Worm (Caenorhabditis elegans) whole organism, young adult: ENCODE measurements around the gene era-1.

Experiments
- B0336.3 ChIP-seq: fragments of 200-800 bp; sonication (Bioruptor generic); IDR thresholded peaks from 2 replicates; pipeline ENCODE4 v1.3.6; 2022; ENCODE audit warnings: missing genetic modification characterization, missing compliant biosample characterization
- C06A6.2 ChIP-seq: fragments of 200-800 bp; sonication (Bioruptor generic); conservative IDR thresholded peaks from 2 replicates; pipeline ENCODE4 v1.3.6; 2022; ENCODE audit warnings: missing genetic modification characterization, missing compliant biosample characterization
- D2030.7 ChIP-seq: fragments of 200-800 bp; sonication (Bioruptor generic); IDR thresholded peaks from 2 replicates; pipeline ENCODE4 v1.3.6; 2022; ENCODE audit warnings: missing genetic modification reagents, missing genetic modification characterization, missing compliant biosample characterization
- F33H1.4 ChIP-seq: fragments of 200-800 bp; sonication (Bioruptor generic); IDR thresholded peaks from 2 replicates; pipeline ENCODE4 v1.3.6; 2022; ENCODE audit warnings: missing genetic modification reagents, missing genetic modification characterization, missing compliant biosample characterization
- F39B2.1 ChIP-seq: fragments of 200-800 bp; sonication (Bioruptor generic); IDR thresholded peaks from 2 replicates; pipeline ENCODE4 v1.3.6; 2022; ENCODE audit warnings: missing genetic modification reagents, missing genetic modification characterization, missing compliant biosample characterization
- F57C9.4 ChIP-seq: sonication (generic microtip); optimal IDR thresholded peaks from 2 replicates; lab custom pipeline; 2017; ENCODE audit warnings: mild to moderate bottlenecking, missing genetic modification characterization, missing compliant biosample characterization
- T26A5.8 ChIP-seq: sonication (generic microtip); optimal IDR thresholded peaks from 2 replicates; lab custom pipeline; 2016; ENCODE audit warnings: missing genetic modification characterization, missing compliant biosample characterization
- Y67H2A.10 ChIP-seq: fragments of 200-800 bp; sonication (Bioruptor generic); conservative IDR thresholded peaks from 2 replicates; pipeline ENCODE4 v1.3.6; 2022; ENCODE audit warnings: missing genetic modification reagents, missing genetic modification characterization, missing compliant biosample characterization
- Y79H2A.3 ChIP-seq: fragments of 200-800 bp; sonication (Bioruptor generic); conservative IDR thresholded peaks from 2 replicates; pipeline ENCODE4 v1.3.6; 2022; ENCODE audit warnings: missing genetic modification reagents, missing genetic modification characterization, missing compliant biosample characterization
- aptf-3 ChIP-seq: fragments of 200-800 bp; sonication (Bioruptor generic); IDR thresholded peaks from 2 replicates; pipeline ENCODE4 v1.3.6; 2022; ENCODE audit warnings: missing genetic modification characterization, missing compliant biosample characterization
- atf-7 ChIP-seq: sonication (generic microtip); optimal IDR thresholded peaks from 2 replicates; lab custom pipeline; 2017; ENCODE audit warnings: mild to moderate bottlenecking, missing genetic modification characterization, missing compliant biosample characterization
- cebp-1 ChIP-seq, 2 experiments: fragments of 200-800 bp in 1 of 2; sonication (Bioruptor generic) in 1 of 2; sonication (generic microtip) in 1 of 2; IDR thresholded peaks in 1 of 2; optimal IDR thresholded peaks in 1 of 2; 2 replicates each; pipeline versions ENCODE4 v1.3.6 to Lab custom; 2017 to 2022; ENCODE audit warnings: missing compliant biosample characterization in 2 of 2, missing genetic modification characterization in 2 of 2, mild to moderate bottlenecking in 1 of 2, missing genetic modification reagents in 1 of 2, moderate library complexity in 1 of 2
- ceh-27 ChIP-seq: fragments of 200-800 bp; sonication (Bioruptor generic); optimal IDR thresholded peaks from 2 replicates; lab custom pipeline; 2018; ENCODE audit warnings: mild to moderate bottlenecking, missing genetic modification characterization, moderate library complexity, missing compliant biosample characterization
- ceh-58 ChIP-seq: fragments of 200-800 bp; sonication (Bioruptor generic); IDR thresholded peaks from 2 replicates; pipeline ENCODE4 v1.3.6; 2022; ENCODE audit warnings: missing genetic modification characterization, missing compliant biosample characterization
- chd-7 ChIP-seq: sonication (generic microtip); optimal IDR thresholded peaks from 2 replicates; lab custom pipeline; 2016; ENCODE audit warnings: mild to moderate bottlenecking, missing genetic modification characterization, moderate library complexity, missing compliant biosample characterization
- dox-1 ChIP-seq: fragments of 200-800 bp; sonication (Bioruptor generic); IDR thresholded peaks from 2 replicates; pipeline ENCODE4 v1.3.6; 2022; ENCODE audit warnings: missing genetic modification reagents, missing genetic modification characterization, missing compliant biosample characterization
- efl-1 ChIP-seq: fragments of 150-350 bp; optimal IDR thresholded peaks from 2 replicates; lab custom pipeline; 2014; ENCODE audit warnings: missing biosample characterization, missing genetic modification reagents, missing genetic modification characterization
- egrh-3 ChIP-seq: fragments of 200-800 bp; sonication (Bioruptor generic); IDR thresholded peaks from 2 replicates; pipeline ENCODE4 v1.3.6; 2022; ENCODE audit warnings: missing genetic modification reagents, missing genetic modification characterization, missing compliant biosample characterization
- fkh-3 ChIP-seq: sonication (generic microtip); optimal IDR thresholded peaks from 2 replicates; lab custom pipeline; 2016; ENCODE audit warnings: mild to moderate bottlenecking, missing genetic modification characterization, missing compliant biosample characterization
- gei-17 ChIP-seq: fragments of 200-800 bp; sonication (Bioruptor generic); optimal IDR thresholded peaks from 2 replicates; lab custom pipeline; 2018; ENCODE audit warnings: mild to moderate bottlenecking, missing genetic modification characterization, missing compliant biosample characterization
- him-1 ChIP-seq: sonication (generic microtip); optimal IDR thresholded peaks from 2 replicates; lab custom pipeline; 2016; ENCODE audit warnings: missing genotype, missing genetic modification reagents, missing genetic modification characterization, missing compliant biosample characterization
- hlh-12 ChIP-seq: sonication (generic microtip); optimal IDR thresholded peaks from 2 replicates; lab custom pipeline; 2016; ENCODE audit warnings: missing genetic modification characterization, missing compliant biosample characterization
- hmg-1.2 ChIP-seq: fragments of 200-800 bp; sonication (Bioruptor generic); IDR thresholded peaks from 2 replicates; pipeline ENCODE4 v1.3.6; 2022; ENCODE audit warnings: missing genetic modification reagents, missing genetic modification characterization, missing compliant biosample characterization
- hmg-20 ChIP-seq: fragments of 200-800 bp; sonication (Bioruptor generic); IDR thresholded peaks from 2 replicates; pipeline ENCODE4 v1.3.6; 2022; ENCODE audit warnings: missing genetic modification reagents, missing genetic modification characterization, missing compliant biosample characterization
- let-607 ChIP-seq, 2 experiments: fragments of 200-800 bp in 1 of 2; sonication (Bioruptor generic) in 1 of 2; sonication (generic microtip) in 1 of 2; optimal IDR thresholded peaks; 2 replicates each; lab custom pipeline; 2016 to 2018; ENCODE audit warnings: mild to moderate bottlenecking in 2 of 2, missing compliant biosample characterization in 2 of 2, missing genetic modification characterization in 2 of 2, moderate library complexity in 2 of 2, missing genotype in 1 of 2
- lin-54 ChIP-seq: fragments of 200-800 bp; sonication (Bioruptor generic); optimal IDR thresholded peaks from 2 replicates; lab custom pipeline; 2018; ENCODE audit warnings: mild to moderate bottlenecking, missing genetic modification characterization, missing compliant biosample characterization
- lsl-1 ChIP-seq: fragments of 200-800 bp; sonication (Bioruptor generic); optimal IDR thresholded peaks from 2 replicates; lab custom pipeline; 2018; ENCODE audit warnings: mild to moderate bottlenecking, missing genetic modification characterization, moderate library complexity, missing compliant biosample characterization
- madf-10 ChIP-seq: sonication (generic microtip); optimal IDR thresholded peaks from 2 replicates; lab custom pipeline; 2016; ENCODE audit warnings: mild to moderate bottlenecking, missing genetic modification characterization, missing compliant biosample characterization
- madf-3 ChIP-seq: fragments of 200-800 bp; sonication (Bioruptor generic); IDR thresholded peaks from 2 replicates; pipeline ENCODE4 v1.3.6; 2022; ENCODE audit warnings: missing genetic modification reagents, missing genetic modification characterization, missing compliant biosample characterization
- mcd-1 ChIP-seq: fragments of 200-800 bp; sonication (Bioruptor generic); IDR thresholded peaks from 2 replicates; pipeline ENCODE4 v1.3.6; 2022; ENCODE audit warnings: missing genetic modification reagents, missing genetic modification characterization, missing compliant biosample characterization
- nfya-2 ChIP-seq: fragments of 200-800 bp; sonication (Bioruptor generic); IDR thresholded peaks from 2 replicates; pipeline ENCODE4 v1.3.6; 2022; ENCODE audit warnings: missing genetic modification reagents, missing genetic modification characterization, missing compliant biosample characterization
- nhr-27 ChIP-seq: fragments of 200-800 bp; sonication (Bioruptor generic); optimal IDR thresholded peaks from 2 replicates; lab custom pipeline; 2018; ENCODE audit warnings: mild to moderate bottlenecking, missing genetic modification characterization, moderate library complexity, missing compliant biosample characterization
- nhr-90 ChIP-seq: sonication (generic microtip); optimal IDR thresholded peaks from 2 replicates; lab custom pipeline; 2016; ENCODE audit warnings: missing genotype, mild to moderate bottlenecking, missing genetic modification characterization, missing compliant biosample characterization
- pbrm-1 ChIP-seq: fragments of 200-800 bp; sonication (Bioruptor generic); IDR thresholded peaks from 2 replicates; pipeline ENCODE4 v1.3.6; 2022; ENCODE audit warnings: missing genetic modification reagents, missing genetic modification characterization, missing compliant biosample characterization
- pha-4 ChIP-seq: fragments of 150-350 bp; sonication (generic microtip); optimal IDR thresholded peaks from 2 replicates; lab custom pipeline; 2014; ENCODE audit warnings: missing biosample characterization, missing genetic modification reagents, missing genetic modification characterization
- rcor-1 ChIP-seq: fragments of 200-800 bp; sonication (Bioruptor generic); IDR thresholded peaks from 2 replicates; pipeline ENCODE4 v1.3.6; 2022; ENCODE audit warnings: missing genetic modification reagents, missing genetic modification characterization, missing compliant biosample characterization
- repo-1 ChIP-seq: sonication (generic microtip); optimal IDR thresholded peaks from 2 replicates; lab custom pipeline; 2017; ENCODE audit warnings: mild to moderate bottlenecking, missing genetic modification characterization, missing compliant biosample characterization
- rpc-1 ChIP-seq, 2 experiments: fragments of 150-350 bp in 1 of 2; sonication (generic microtip) in 1 of 2; optimal IDR thresholded peaks; 2 replicates each; lab custom pipeline; 2014 to 2018; ENCODE audit warnings: missing biosample characterization in 1 of 2, missing genetic modification characterization in 1 of 2, missing genetic modification reagents in 1 of 2, missing genotype in 1 of 2
- sea-2 ChIP-seq: fragments of 200-800 bp; sonication (Bioruptor generic); IDR thresholded peaks from 2 replicates; pipeline ENCODE4 v1.3.6; 2022; ENCODE audit warnings: missing genetic modification characterization, missing compliant biosample characterization
- snpc-1.3 ChIP-seq: sonication (generic microtip); optimal IDR thresholded peaks from 2 replicates; lab custom pipeline; 2017; ENCODE audit warnings: missing genetic modification characterization, mild to moderate bottlenecking, missing compliant biosample characterization, antibody characterized with exemption, moderate library complexity, missing genotype, missing genetic modification reagents; ENCODE audit not compliant: insufficient read depth
- snpc-3.4 ChIP-seq: sonication (generic microtip); optimal IDR thresholded peaks from 2 replicates; lab custom pipeline; 2017; ENCODE audit warnings: missing genetic modification characterization, mild to moderate bottlenecking, missing compliant biosample characterization, antibody characterized with exemption, moderate library complexity, missing genotype, missing genetic modification reagents
- snpc-4 ChIP-seq, 5 experiments: fragments of 150-350 bp in 1 of 5; sonication (generic microtip) in 4 of 5; optimal IDR thresholded peaks; 2 replicates each; lab custom pipeline; 2014 to 2018; ENCODE audit warnings: missing genetic modification characterization in 5 of 5, missing biosample characterization in 3 of 5, antibody characterized with exemption in 2 of 5, mild to moderate bottlenecking in 2 of 5, missing compliant biosample characterization in 2 of 5, missing genotype in 2 of 5, moderate library complexity in 2 of 5, missing genetic modification reagents in 1 of 5
- tbp1 ChIP-seq: fragments of 200-800 bp; sonication (Bioruptor generic); optimal IDR thresholded peaks from 2 replicates; lab custom pipeline; 2018; ENCODE audit warnings: mild to moderate bottlenecking, missing genetic modification characterization, missing compliant biosample characterization
- unc-62 ChIP-seq: fragments of 150-350 bp; optimal IDR thresholded peaks from 2 replicates; lab custom pipeline; 2014; ENCODE audit warnings: missing biosample characterization, missing genetic modification reagents, missing genetic modification characterization
- xnd-1 ChIP-seq: sonication (generic microtip); optimal IDR thresholded peaks from 2 replicates; lab custom pipeline; 2016; ENCODE audit warnings: missing genotype, missing genetic modification reagents, missing genetic modification characterization, missing compliant biosample characterization
- zfh-2 ChIP-seq: fragments of 200-800 bp; sonication (Bioruptor generic); conservative IDR thresholded peaks from 2 replicates; pipeline ENCODE4 v1.3.6; 2022; ENCODE audit warnings: missing genetic modification reagents, missing genetic modification characterization, missing compliant biosample characterization

The era-1 gene

ce11 chrV:6709050-6709683, 6.3 kb downstream of the era-1 start, which contains the start of gene dlst-1 (continued):
- TF ChIP-seq gei-17 (GFP tag; lab: Kevin White, UChicago) (no peak), snpc-1.3 (peak; percentile 10), B0336.3 (GFP tag; lab: Robert Waterston, UW) (peak; percentile 72; the same call in 1 of the 2 replicates), hmg-1.2 (0 out of 2 replicates have a peak, but pooled peaks have one; percentile 21), unc-62 (GFP tag; lab: Kevin White, UChicago) (no peak), F39B2.1 (GFP tag; lab: Robert Waterston, UW) (no peak), lsl-1 (GFP tag; lab: Kevin White, UChicago) (peak; percentile 48), snpc-3.4 (tag; lab: Kevin White, UChicago) (no peak), chd-7 (tag; lab: Kevin White, UChicago) (no peak), madf-3 (GFP tag; lab: Robert Waterston, UW) (no peak), T26A5.8 (tag; lab: Kevin White, UChicago) (no peak), C06A6.2 (no peak), pha-4 (no peak), mcd-1 (GFP tag; lab: Robert Waterston, UW) (peak; percentile 51), let-607 (tag; optimal IDR thresholded peaks at IDR 0.05; lab: Kevin White, UChicago) (no peak), atf-7 (tag; lab: Kevin White, UChicago) (no peak), nfya-2 (GFP tag; lab: Robert Waterston, UW) (no peak), lin-54 (GFP tag; lab: Kevin White, UChicago) (peak; percentile 47), cebp-1 (GFP tag; IDR thresholded peaks at IDR 0.05; lab: Robert Waterston, UW) (no peak), cebp-1 (tag; optimal IDR thresholded peaks at IDR 0.05; lab: Kevin White, UChicago) (peak; percentile 52), madf-10 (tag; lab: Kevin White, UChicago) (peak; percentile 18), F33H1.4 (0 out of 2 replicates have a peak, but pooled peaks have one; percentile 23), dox-1 (GFP tag; lab: Robert Waterston, UW) (peak; percentile 65), efl-1 (GFP tag; lab: Kevin White, UChicago) (peak; percentile 25), Y67H2A.10 (GFP tag; lab: Robert Waterston, UW) (no peak), rpc-1 (optimal IDR thresholded peaks at IDR 0.05; lab: Kevin White, UChicago) (peak; percentile 34), rpc-1 (tag; optimal IDR thresholded peaks at IDR 0.05; lab: Kevin White, UChicago) (no peak), him-1 (tag; lab: Kevin White, UChicago) (peak; percentile 35), snpc-4 (GFP tag; optimal IDR thresholded peaks at IDR 0.05; lab: Kevin White, UChicago) (peak; percentile 3), snpc-4 (tag; optimal IDR thresholded peaks at IDR 0.05; lab: Kevin White, UChicago) (peak in 2 of 4 experiments; percentile 45 to 50), egrh-3 (GFP tag; lab: Robert Waterston, UW) (no peak), fkh-3 (tag; lab: Kevin White, UChicago) (no peak), tbp1 (peak; percentile 36), hlh-12 (tag; lab: Kevin White, UChicago) (no peak), repo-1 (tag; lab: Kevin White, UChicago) (peak; percentile 65), nhr-27 (tag; lab: Kevin White, UChicago) (no peak), aptf-3 (GFP tag; lab: Robert Waterston, UW) (no peak), ceh-27 (no peak), ceh-58 (GFP tag; lab: Robert Waterston, UW) (no peak), F57C9.4 (tag; lab: Kevin White, UChicago) (no peak), sea-2 (GFP tag; lab: Robert Waterston, UW) (no peak), hmg-20 (no peak), D2030.7 (GFP tag; lab: Robert Waterston, UW) (peak; percentile 16; the same call in 1 of the 2 replicates), zfh-2 (peak; percentile 57; the same call in 1 of the 2 replicates), xnd-1 (tag; lab: Kevin White, UChicago) (peak; percentile 49), nhr-90 (tag; lab: Kevin White, UChicago) (no peak), pbrm-1 (GFP tag; lab: Robert Waterston, UW) (peak; percentile 39; the same call in 1 of the 2 replicates), Y79H2A.3 (GFP tag; lab: Robert Waterston, UW) (no peak), rcor-1 (GFP tag; lab: Robert Waterston, UW) (peak; percentile 40; the same call in 1 of the 2 replicates)
